Fruit fly (Drosophila melanogaster): ENCODE data around the gene thoc6.

- TF ChIP-seq CG6276 (GFP tag; optimal IDR thresholded peaks at IDR 0.05): no peak
- TF ChIP-seq net (GFP tag; optimal IDR thresholded peaks at IDR 0.05): no peak
- TF ChIP-seq CG11294 (GFP tag; IDR thresholded peaks at IDR 0.05): no peak
- no peak for TF ChIP-seq fd59A (GFP tag; optimal IDR thresholded peaks at IDR 0.05)
- no peak for TF ChIP-seq CG8632 (GFP tag; optimal IDR thresholded peaks at IDR 0.05)
- TF ChIP-seq CG9139 (GFP tag; optimal IDR thresholded peaks at IDR 0.05): no peak
- no peak for TF ChIP-seq CG6163 (GFP tag; IDR thresholded peaks at IDR 0.05)
- TF ChIP-seq Eip78C (GFP tag): no peak
- no peak for TF ChIP-seq salr (GFP tag; optimal IDR thresholded peaks at IDR 0.05)
- no peak for TF ChIP-seq Gug (GFP tag; IDR thresholded peaks at IDR 0.05)
- TF ChIP-seq CG11902 (GFP tag; optimal IDR thresholded peaks at IDR 0.05): no peak
These were observed 14.5 kb downstream of the thoc6 start for dm6 chr3L:12178847-12179437.

All from whole organism, prepupa.